Fruit fly (Drosophila melanogaster) whole organism, adult: Measurements from ENCODE around the gene CG33939.

Experiments
- CG11617 ChIP-seq: fragments of 200-800 bp; sonication (Bioruptor generic); optimal IDR thresholded peaks from 2 replicates; lab custom pipeline; 2017; ENCODE audit warnings: mild to moderate bottlenecking, missing biosample characterization, missing genetic modification reagents, missing genetic modification characterization
- CG12768 ChIP-seq: fragments of 200-800 bp; sonication (Bioruptor generic); optimal IDR thresholded peaks from 2 replicates; lab custom pipeline; 2017; ENCODE audit warnings: missing biosample characterization, missing genetic modification characterization, mild to moderate bottlenecking, moderate library complexity, missing genetic modification reagents
- CG14711 ChIP-seq: fragments of 200-800 bp; sonication (Bioruptor generic); optimal IDR thresholded peaks from 2 replicates; lab custom pipeline; 2018; ENCODE audit warnings: missing biosample characterization, mild to moderate bottlenecking, missing genetic modification characterization, moderate library complexity
- CG1620 ChIP-seq: fragments of 200-800 bp; sonication (Bioruptor generic); optimal IDR thresholded peaks from 2 replicates; lab custom pipeline; 2016; ENCODE audit warnings: missing biosample characterization, missing genetic modification characterization
- CG33017 ChIP-seq: fragments of 200-800 bp; sonication (Bioruptor generic); optimal IDR thresholded peaks from 2 replicates; lab custom pipeline; 2018; ENCODE audit warnings: missing biosample characterization, mild to moderate bottlenecking, missing genetic modification characterization, moderate library complexity
- CG5204 ChIP-seq: fragments of 200-800 bp; sonication (Bioruptor generic); optimal IDR thresholded peaks from 2 replicates; lab custom pipeline; 2016; ENCODE audit warnings: missing biosample characterization, missing genetic modification characterization
- CG7045 ChIP-seq: fragments of 200-800 bp; sonication (Bioruptor generic); optimal IDR thresholded peaks from 2 replicates; lab custom pipeline; 2017; ENCODE audit warnings: missing biosample characterization, mild to moderate bottlenecking, missing genetic modification characterization
- CG7101 ChIP-seq: fragments of 200-800 bp; sonication (Bioruptor generic); optimal IDR thresholded peaks from 2 replicates; lab custom pipeline; 2018; ENCODE audit warnings: missing biosample characterization, mild to moderate bottlenecking, missing genetic modification characterization, moderate library complexity
- Clk ChIP-seq: fragments of 200-800 bp; sonication (Bioruptor generic); optimal IDR thresholded peaks from 2 replicates; lab custom pipeline; 2017; ENCODE audit warnings: missing biosample characterization, missing genetic modification characterization
- Crg-1 ChIP-seq: fragments of 200-800 bp; sonication (Bioruptor generic); optimal IDR thresholded peaks from 2 replicates; lab custom pipeline; 2016; ENCODE audit warnings: missing biosample characterization, missing genetic modification characterization
- Hr96 ChIP-seq: fragments of 200-800 bp; sonication (Bioruptor generic); optimal IDR thresholded peaks from 2 replicates; lab custom pipeline; 2016; ENCODE audit warnings: missing biosample characterization, missing genetic modification characterization
- Mnt ChIP-seq: fragments of 200-800 bp; sonication (Bioruptor generic); optimal IDR thresholded peaks from 2 replicates; lab custom pipeline; 2016; ENCODE audit warnings: missing biosample characterization, mild to moderate bottlenecking, missing genetic modification characterization
- bab1 ChIP-seq: fragments of 200-800 bp; sonication (Bioruptor generic); optimal IDR thresholded peaks from 3 replicates; lab custom pipeline; 2019; ENCODE audit warnings: missing biosample characterization, mild to moderate bottlenecking, missing genetic modification characterization, moderate library complexity
- cic ChIP-seq: fragments of 200-800 bp; sonication (Bioruptor generic); optimal IDR thresholded peaks from 2 replicates; lab custom pipeline; 2017; ENCODE audit warnings: missing biosample characterization, mild to moderate bottlenecking, missing genetic modification characterization, moderate library complexity
- cnc ChIP-seq, 2 experiments: fragments of >200 bp; optimal IDR thresholded peaks; 2 replicates each; lab custom pipeline; 2017
- kay ChIP-seq: fragments of 200-800 bp; sonication (Bioruptor generic); peaks from one replicate; lab custom pipeline; 2016; ENCODE audit warnings: missing biosample characterization, missing genetic modification characterization, borderline replicate concordance
- ovo ChIP-seq: fragments of 200-800 bp; sonication (Bioruptor generic); optimal IDR thresholded peaks from 2 replicates; lab custom pipeline; 2016; ENCODE audit warnings: missing biosample characterization, missing genetic modification characterization
- pad ChIP-seq: fragments of 200-800 bp; sonication (Bioruptor generic); optimal IDR thresholded peaks from 3 replicates; lab custom pipeline; 2017; ENCODE audit warnings: missing biosample characterization, missing genetic modification characterization, mild to moderate bottlenecking, moderate library complexity, missing genetic modification reagents
- tj ChIP-seq: fragments of 200-800 bp; sonication (Bioruptor generic); optimal IDR thresholded peaks from 3 replicates; lab custom pipeline; 2017; ENCODE audit warnings: missing biosample characterization, mild to moderate bottlenecking, missing genetic modification characterization, moderate library complexity
- toe ChIP-seq: fragments of 200-800 bp; sonication (Bioruptor generic); optimal IDR thresholded peaks from 2 replicates; lab custom pipeline; 2016; ENCODE audit warnings: missing biosample characterization, missing genetic modification characterization

The CG33939 gene

DNA sequence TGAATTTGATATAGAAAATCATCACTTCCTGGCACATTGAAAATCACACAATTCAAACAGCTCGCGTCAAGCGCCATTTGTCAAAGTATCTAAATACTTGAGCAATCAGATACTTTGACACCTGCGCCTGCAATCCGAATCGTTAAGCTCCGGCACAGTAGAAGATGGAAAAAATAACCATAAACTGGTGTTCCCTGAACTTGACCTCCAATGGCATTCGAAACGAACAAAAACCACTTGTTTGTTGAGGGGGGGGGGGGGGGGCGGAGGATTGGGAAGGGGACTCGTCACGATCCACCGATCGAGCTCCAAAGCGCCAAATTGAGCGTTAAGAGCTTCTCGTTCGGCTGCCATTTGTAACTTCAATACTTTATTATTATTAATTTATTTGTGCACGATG is 2.8 kb downstream of the CG33939 start:
- TF ChIP-seq Hr96 (GFP tag; lab: Kevin White, UChicago) (no peak), bab1 (GFP tag; lab: Kevin White, UChicago) (no peak), Crg-1 (GFP tag; lab: Kevin White, UChicago) (no peak)

DNA sequence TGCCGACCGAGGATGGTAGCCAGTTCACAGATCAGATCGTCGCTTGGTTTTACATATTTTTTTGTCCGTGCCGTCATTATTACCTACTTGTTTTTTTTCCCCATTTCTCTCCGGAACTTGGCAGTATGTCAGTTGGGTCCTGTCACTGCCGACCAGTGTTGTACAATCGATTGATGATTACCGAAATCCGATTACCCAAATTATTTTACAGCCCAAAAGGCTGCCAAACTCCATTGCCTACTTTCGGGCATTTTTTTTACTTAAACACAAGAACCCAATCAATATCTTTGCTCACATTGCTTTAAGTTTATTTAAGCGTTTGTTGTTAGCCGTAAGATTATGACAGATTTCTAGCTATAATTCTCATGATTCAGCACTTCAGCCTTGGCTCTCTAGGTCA is 3.9 kb downstream of the CG33939 start, which contains the start of gene Inx5:
TSS of gene Inx5 (minus strand) at position 93 of the 400 bp plus-strand sequence.
- TF ChIP-seq CG7101 (tag; lab: Kevin White, UChicago) (no peak), toe (GFP tag; lab: Kevin White, UChicago) (no peak), Clk (GFP tag; lab: Kevin White, UChicago) (no peak), tj (no peak), ovo (GFP tag; lab: Kevin White, UChicago) (no peak), Crg-1 (GFP tag; lab: Kevin White, UChicago) (no peak)

DNA sequence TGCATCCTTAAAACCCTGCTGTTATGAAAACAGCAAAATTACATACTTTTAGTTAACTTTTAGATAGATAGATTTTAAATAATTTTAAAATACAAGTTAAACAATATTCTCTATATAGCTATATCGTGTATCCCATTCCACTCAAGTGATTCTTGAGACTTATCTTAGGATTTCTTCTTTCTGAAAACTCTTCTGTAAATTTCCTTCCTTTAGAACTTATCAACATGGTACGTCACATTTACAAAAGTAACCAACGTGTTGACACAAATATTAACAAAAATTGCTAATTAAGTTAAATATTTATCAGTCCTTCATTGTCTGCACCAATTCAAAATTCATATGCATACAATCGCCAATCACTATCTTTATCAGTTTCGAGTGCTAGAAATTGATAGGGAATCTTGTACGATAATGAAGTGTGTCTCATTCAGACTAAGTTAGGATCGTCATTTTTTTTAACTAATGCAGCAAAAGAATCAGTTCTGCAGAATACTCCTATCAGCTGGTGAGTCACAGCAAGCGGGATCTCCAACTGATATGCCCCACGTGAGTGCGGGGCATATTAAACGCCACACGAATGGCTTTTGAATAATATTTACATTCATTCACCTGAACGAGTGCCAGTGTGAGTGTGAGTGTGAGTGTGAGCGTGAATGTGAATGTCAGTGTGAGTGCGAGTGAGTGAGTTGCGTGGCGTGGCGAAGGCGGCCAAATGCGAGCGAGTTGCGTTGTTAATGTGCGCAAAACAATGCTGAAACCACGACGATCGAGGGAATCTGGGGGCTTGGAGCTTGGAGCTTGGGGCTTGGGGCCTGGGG is 6.9 kb downstream of the CG33939 start:
- TF ChIP-seq CG1620 (GFP tag; lab: Kevin White, UChicago): no peak
- TF ChIP-seq CG7101 (tag; lab: Kevin White, UChicago): no peak
- no peak for TF ChIP-seq CG11617 (GFP tag; lab: Kevin White, UChicago)
- TF ChIP-seq Crg-1 (GFP tag; lab: Kevin White, UChicago): no peak
- TF ChIP-seq CG33017: no peak
- TF ChIP-seq ovo (GFP tag; lab: Kevin White, UChicago): no peak
- no peak for TF ChIP-seq CG7045 (GFP tag; lab: Kevin White, UChicago)
- no peak for TF ChIP-seq CG5204 (GFP tag; lab: Kevin White, UChicago)
- peak; percentile 91 for TF ChIP-seq kay
- TF ChIP-seq CG14711 (tag; lab: Kevin White, UChicago): no peak
- TF ChIP-seq tj: peak; percentile 1
- TF ChIP-seq cnc (optimal IDR thresholded peaks at IDR 0.05; lab: Kevin White, UChicago): no peak
- TF ChIP-seq Hr96 (GFP tag; lab: Kevin White, UChicago): no peak
- TF ChIP-seq pad: no peak
- peak; percentile 83 for TF ChIP-seq cic (GFP tag; lab: Kevin White, UChicago)
- TF ChIP-seq Clk (GFP tag; lab: Kevin White, UChicago): no peak
- TF ChIP-seq Mnt: peak; percentile 73
- TF ChIP-seq CG12768 (GFP tag; lab: Kevin White, UChicago): no peak
- TF ChIP-seq bab1 (GFP tag; lab: Kevin White, UChicago): no peak
- TF ChIP-seq toe (GFP tag; lab: Kevin White, UChicago): no peak

DNA sequence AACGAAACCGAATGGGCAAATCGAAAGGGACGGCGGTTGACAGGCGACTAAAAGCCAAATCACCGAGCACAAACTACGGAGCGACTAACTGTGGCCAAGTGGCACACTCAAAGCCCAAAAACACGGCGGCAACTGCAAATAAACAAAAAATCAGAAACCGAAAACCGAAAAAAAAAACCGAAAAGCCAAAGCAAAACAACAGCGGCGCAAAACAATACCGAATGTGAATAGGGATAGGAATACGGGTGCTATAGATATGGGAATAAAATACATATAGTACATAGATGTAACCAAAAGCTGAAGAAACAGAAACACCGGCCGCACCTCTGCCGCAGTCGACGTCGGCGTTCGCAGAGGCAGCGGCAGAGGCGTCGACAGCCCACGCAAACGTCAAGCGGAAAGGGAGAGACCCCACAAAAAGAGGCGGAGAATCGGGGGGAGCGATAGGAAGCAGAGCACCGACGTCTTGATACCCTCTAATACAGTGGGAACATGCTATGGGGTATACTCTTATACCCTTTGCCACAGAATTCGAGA is 7.6 kb downstream of the CG33939 start, which contains the start of gene RhoGAP18B:
TSS of gene RhoGAP18B (minus strand) at position 51 of the 537 bp plus-strand sequence.
- TF ChIP-seq CG5204 (GFP tag; lab: Kevin White, UChicago) (no peak), Clk (GFP tag; lab: Kevin White, UChicago) (no peak), CG7045 (GFP tag; lab: Kevin White, UChicago) (no peak), toe (GFP tag; lab: Kevin White, UChicago) (no peak), pad (no peak), CG11617 (GFP tag; lab: Kevin White, UChicago) (no peak), CG1620 (GFP tag; lab: Kevin White, UChicago) (no peak), CG33017 (no peak), Mnt (no peak), cnc (optimal IDR thresholded peaks at IDR 0.05; lab: Kevin White, UChicago) (no peak), kay (no peak), Crg-1 (GFP tag; lab: Kevin White, UChicago) (no peak), Hr96 (GFP tag; lab: Kevin White, UChicago) (no peak), ovo (GFP tag; lab: Kevin White, UChicago) (no peak), tj (no peak), cic (GFP tag; lab: Kevin White, UChicago) (no peak), CG14711 (tag; lab: Kevin White, UChicago) (no peak), CG12768 (GFP tag; lab: Kevin White, UChicago) (no peak)

DNA sequence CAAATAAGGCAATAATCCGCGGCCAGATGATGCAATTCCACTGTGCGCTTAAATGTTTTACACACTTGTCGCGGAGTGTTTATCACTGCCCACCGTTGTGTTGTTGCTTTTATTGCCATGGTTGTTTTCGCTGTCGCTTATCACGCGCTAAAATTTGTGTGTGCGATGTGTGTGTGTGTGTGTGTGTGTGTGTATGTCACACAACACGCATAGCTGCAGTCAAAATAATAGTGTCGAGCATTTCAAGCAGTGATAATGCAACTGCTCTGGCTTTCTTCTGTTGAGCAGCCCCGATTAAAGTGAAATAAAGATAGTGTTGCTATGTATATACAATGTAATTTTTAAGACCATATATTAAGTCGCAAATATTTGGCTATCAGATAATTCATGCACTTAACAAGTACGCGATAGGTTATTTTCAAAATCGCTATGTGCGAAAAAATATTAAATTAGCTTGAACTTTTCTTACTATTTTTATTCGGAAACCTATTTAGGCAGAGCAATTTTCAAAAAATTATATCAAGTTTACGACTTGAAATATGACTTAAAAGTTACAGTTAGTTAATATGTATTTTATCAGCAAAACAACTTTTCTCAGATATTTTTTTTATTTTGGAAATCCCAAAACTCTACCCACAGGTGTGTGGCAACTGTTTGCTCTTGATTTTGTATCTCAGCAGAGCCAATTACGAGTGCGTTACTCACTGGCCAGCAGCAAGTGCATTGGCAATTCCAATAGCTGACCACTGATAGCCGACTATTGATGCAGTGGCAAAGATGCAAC is 8.4 kb downstream of the CG33939 start:
- TF ChIP-seq Mnt (no peak), cic (GFP tag; lab: Kevin White, UChicago) (no peak), CG1620 (GFP tag; lab: Kevin White, UChicago) (no peak), CG11617 (GFP tag; lab: Kevin White, UChicago) (peak; percentile 6), Crg-1 (GFP tag; lab: Kevin White, UChicago) (no peak), ovo (GFP tag; lab: Kevin White, UChicago) (no peak), Hr96 (GFP tag; lab: Kevin White, UChicago) (peak; percentile 25), pad (peak; percentile 20), tj (no peak), CG33017 (no peak), CG7045 (GFP tag; lab: Kevin White, UChicago) (peak; percentile 11), Clk (GFP tag; lab: Kevin White, UChicago) (no peak), CG5204 (GFP tag; lab: Kevin White, UChicago) (peak; percentile 50), CG14711 (tag; lab: Kevin White, UChicago) (peak; percentile 18), toe (GFP tag; lab: Kevin White, UChicago) (no peak), kay (peak; percentile 85), CG7101 (tag; lab: Kevin White, UChicago) (peak; percentile 41), bab1 (GFP tag; lab: Kevin White, UChicago) (peak; percentile 28), CG12768 (GFP tag; lab: Kevin White, UChicago) (no peak), cnc (optimal IDR thresholded peaks at IDR 0.05; lab: Kevin White, UChicago) (no peak)
